Fruit fly (Drosophila melanogaster): ENCODE results near the gene CG6999.

The CG6999 gene

DNA sequence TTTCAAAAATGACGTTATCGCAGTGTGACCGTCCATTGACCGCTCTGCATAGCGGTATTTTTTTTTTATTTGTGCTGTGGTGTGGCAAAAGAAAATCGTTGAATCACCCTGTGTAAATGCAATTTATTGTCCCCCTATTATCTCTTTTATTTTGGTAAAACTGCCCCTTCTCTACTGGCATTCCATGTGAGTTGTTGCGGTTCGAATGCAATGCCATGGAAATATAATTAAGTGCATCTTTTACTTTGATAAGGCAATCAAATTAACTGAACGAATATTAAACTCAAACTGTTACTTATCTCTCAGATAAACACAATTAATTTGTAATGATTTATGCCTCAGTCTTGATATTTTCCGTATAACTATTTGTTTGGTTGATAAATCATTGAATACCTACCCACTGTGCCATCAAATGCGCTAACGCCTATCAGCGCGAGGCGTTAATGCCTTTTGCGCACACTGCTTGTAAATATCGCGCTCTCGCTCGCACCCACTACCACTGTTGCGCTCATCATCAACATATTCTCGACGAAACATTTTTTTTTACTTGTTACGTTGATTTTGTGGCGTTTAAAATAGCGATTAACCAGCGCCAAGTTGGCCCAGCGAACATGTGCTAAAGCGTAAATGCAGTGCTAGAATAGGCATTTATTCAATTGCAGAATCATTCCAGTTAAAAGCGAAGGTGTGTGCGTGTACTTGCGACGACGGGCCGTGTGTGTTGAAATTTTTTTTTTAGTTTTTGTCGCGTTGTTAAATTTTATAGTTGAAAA, 21.1 kb downstream of the CG6999 start (continued):
- TF ChIP-seq Hey (tag; optimal IDR thresholded peaks at IDR 0.05) (no peak), sens-2 (GFP tag; IDR thresholded peaks at IDR 0.05) (no peak), Fer3 (tag; optimal IDR thresholded peaks at IDR 0.05) (peak; percentile 18), fu2 (GFP tag; optimal IDR thresholded peaks at IDR 0.05) (no peak), Jarid2 (GFP tag; optimal IDR thresholded peaks at IDR 0.05) (no peak), CG8290 (GFP tag; optimal IDR thresholded peaks at IDR 0.05) (no peak), CG8290 (tag; optimal IDR thresholded peaks at IDR 0.05) (peak; percentile 12 to 63), Xrp1 (GFP tag; IDR thresholded peaks at IDR 0.05) (peak; percentile 38; the same call in 1 of the 2 replicates), CG7745 (tag; optimal IDR thresholded peaks at IDR 0.05) (no peak), tna (GFP tag; IDR thresholded peaks at IDR 0.05; ENCODE audit: partially characterized antibody) (no peak), Dek (tag; optimal IDR thresholded peaks at IDR 0.05) (peak; percentile 37), slbo (GFP tag; IDR thresholded peaks at IDR 0.05) (peak; percentile 49), ap (GFP tag; IDR thresholded peaks at IDR 0.05) (no peak), Mrtf (GFP tag; IDR thresholded peaks at IDR 0.05) (no peak), CG12659 (GFP tag; optimal IDR thresholded peaks at IDR 0.05) (peak; percentile 68), CG2678 (tag; optimal IDR thresholded peaks at IDR 0.05) (peak; percentile 63), rib (GFP tag; IDR thresholded peaks at IDR 0.05) (no peak), Asciz (GFP tag; optimal IDR thresholded peaks at IDR 0.05) (peak; percentile 43), CG7271 (tag; optimal IDR thresholded peaks at IDR 0.05) (no peak), CG3995 (GFP tag; optimal IDR thresholded peaks at IDR 0.05) (no peak), CG2129 (GFP tag; IDR thresholded peaks at IDR 0.05; ENCODE audit: partially characterized antibody) (no peak), CG7786 (GFP tag; optimal IDR thresholded peaks at IDR 0.05) (peak; percentile 28), grn (GFP tag; optimal IDR thresholded peaks at IDR 0.05) (no peak), CG9817 (tag; optimal IDR thresholded peaks at IDR 0.05) (peak; percentile 38), CG16815 (GFP tag; optimal IDR thresholded peaks at IDR 0.05) (peak; percentile 43), CG12299 (tag; optimal IDR thresholded peaks at IDR 0.05) (peak; percentile 13), lab (GFP tag; optimal IDR thresholded peaks at IDR 0.05) (peak; percentile 34), pzg (GFP tag; optimal IDR thresholded peaks at IDR 0.05) (peak; percentile 52), knrl (GFP tag; IDR thresholded peaks at IDR 0.05; ENCODE audit: partially characterized antibody) (0 out of 3 replicates have a peak, but pooled peaks have one; percentile 22), HHEX (GFP tag; optimal IDR thresholded peaks at IDR 0.05) (peak; percentile 13), Hsf (GFP tag; optimal IDR thresholded peaks at IDR 0.05) (peak; percentile 69), zfh1 (GFP tag; IDR thresholded peaks at IDR 0.05) (0 out of 3 replicates have a peak, but pooled peaks have one; percentile 19), CG6654 (GFP tag; optimal IDR thresholded peaks at IDR 0.05) (no peak), CG3407 (GFP tag; optimal IDR thresholded peaks at IDR 0.05) (no peak), Rfx (GFP tag; IDR thresholded peaks at IDR 0.05) (peak; percentile 42), Aef1 (GFP tag; IDR thresholded peaks at IDR 0.05) (0 out of 3 replicates have a peak, but pooled peaks have one; percentile 41), CkIIα-i1 (GFP tag; IDR thresholded peaks at IDR 0.05) (no peak), CG30431 (GFP tag; optimal IDR thresholded peaks at IDR 0.05) (peak; percentile 50), Hr78 (GFP tag; optimal IDR thresholded peaks at IDR 0.05) (no peak), dpn (GFP tag; optimal IDR thresholded peaks at IDR 0.05) (peak; percentile 42 to 46), CG15696 (tag; optimal IDR thresholded peaks at IDR 0.05) (peak; percentile 35), fru (optimal IDR thresholded peaks at IDR 0.05) (no peak), CG15601 (tag; optimal IDR thresholded peaks at IDR 0.05) (peak; percentile 31), CG31224 (GFP tag; IDR thresholded peaks at IDR 0.05) (no peak), CG17912 (GFP tag; optimal IDR thresholded peaks at IDR 0.05) (no peak), CG9215 (GFP tag; IDR thresholded peaks at IDR 0.05) (peak; percentile 44), pfk (GFP tag; optimal IDR thresholded peaks at IDR 0.05) (no peak), jumu (GFP tag; optimal IDR thresholded peaks at IDR 0.05) (peak; percentile 45), Hand (GFP tag; optimal IDR thresholded peaks at IDR 0.05) (no peak)

Measured in whole organism, embryonic.